Worm (Caenorhabditis elegans) whole organism, L2 larva: ENCODE data around the gene C03C10.7.

Experiments
- aly-2 ChIP-seq: fragments of 150-350 bp; optimal IDR thresholded peaks from 2 replicates; lab custom pipeline; 2014; ENCODE audit warnings: missing biosample characterization, missing genetic modification characterization
- elt-1 ChIP-seq: fragments of 150-350 bp; optimal IDR thresholded peaks from 2 replicates; lab custom pipeline; 2014; ENCODE audit warnings: missing biosample characterization, missing genetic modification characterization
- nhr-6 ChIP-seq: fragments of 150-350 bp; optimal IDR thresholded peaks from 2 replicates; lab custom pipeline; 2014; ENCODE audit warnings: missing biosample characterization, missing genetic modification characterization
- zag-1 ChIP-seq: fragments of 150-350 bp; optimal IDR thresholded peaks from 2 replicates; lab custom pipeline; 2014; ENCODE audit warnings: missing biosample characterization, missing genetic modification characterization

DNA sequence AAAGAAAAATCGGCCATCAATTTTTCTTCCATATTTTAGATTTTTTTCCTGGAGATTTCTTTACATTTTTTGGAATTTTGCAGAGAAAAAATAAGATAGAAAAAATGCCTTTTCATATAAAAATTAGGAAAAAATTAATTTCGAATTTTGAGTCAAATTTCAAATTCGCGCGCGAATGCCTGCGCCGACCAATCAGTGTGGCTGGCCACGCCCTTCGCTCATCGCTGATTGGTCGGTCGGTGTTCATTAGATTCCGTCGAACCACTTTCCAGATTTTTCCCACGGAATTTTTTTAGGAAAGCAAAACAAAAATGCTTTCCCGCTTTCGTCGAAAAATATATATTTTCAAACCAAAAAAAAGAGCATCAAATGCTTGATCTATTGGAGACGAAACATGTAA lies 24.5 kb downstream of the C03C10.7 start:
- TF ChIP-seq elt-1 (tag; lab: Kevin White, UChicago) (no peak), zag-1 (tag; lab: Kevin White, UChicago) (no peak), nhr-6 (tag; lab: Kevin White, UChicago) (no peak), aly-2 (tag; lab: Kevin White, UChicago) (no peak)
